Worm (Caenorhabditis elegans): Measurements from ENCODE around the gene mcm-2.
A peak's percentile ranks its signal among the peaks of the same experiment; 100 is the strongest.

mcm-2 gene

ce11 chrII:11958793-11959574 is 47.4 kb downstream of the mcm-2 start:
- peak; percentile 2 for TF ChIP-seq ceh-16 (tag; optimal IDR thresholded peaks at IDR 0.05)
- TF ChIP-seq snpc-4 (tag; optimal IDR thresholded peaks at IDR 0.05), result peak; percentile 5
- TF ChIP-seq ztf-11 (tag; optimal IDR thresholded peaks at IDR 0.05), result no peak
- no peak for TF ChIP-seq mml-1 (tag; optimal IDR thresholded peaks at IDR 0.05)
- TF ChIP-seq nhr-11 (tag; optimal IDR thresholded peaks at IDR 0.05), result no peak
- no peak for TF ChIP-seq ceh-28 (tag; optimal IDR thresholded peaks at IDR 0.05)
- TF ChIP-seq skn-1 (tag; optimal IDR thresholded peaks at IDR 0.05), result no peak
- no peak for TF ChIP-seq ceh-82 (tag; optimal IDR thresholded peaks at IDR 0.05)
- TF ChIP-seq aly-2 (tag; optimal IDR thresholded peaks at IDR 0.05), result no peak
- no peak for TF ChIP-seq unc-39 (tag; optimal IDR thresholded peaks at IDR 0.05)
- peak; percentile 8 for TF ChIP-seq elt-2 (tag; optimal IDR thresholded peaks at IDR 0.05)
- no peak for TF ChIP-seq nhr-237 (tag; optimal IDR thresholded peaks at IDR 0.05)
- TF ChIP-seq ceh-9 (tag; optimal IDR thresholded peaks at IDR 0.05), result no peak
- TF ChIP-seq egl-5 (tag; optimal IDR thresholded peaks at IDR 0.05), result peak; percentile 18
- peak; percentile 22 for TF ChIP-seq nhr-23 (tag; optimal IDR thresholded peaks at IDR 0.05)
- TF ChIP-seq lsy-12 (tag; optimal IDR thresholded peaks at IDR 0.05), result peak; percentile 50
- TF ChIP-seq zag-1 (tag; optimal IDR thresholded peaks at IDR 0.05), result no peak
- peak; percentile 70 for TF ChIP-seq lin-39 (tag; optimal IDR thresholded peaks at IDR 0.05)
- TF ChIP-seq ZK546.5 (tag; optimal IDR thresholded peaks at IDR 0.05), result no peak
- TF ChIP-seq lin-15B (tag; optimal IDR thresholded peaks at IDR 0.05), result peak; percentile 32
- peak; percentile 48 for TF ChIP-seq pha-4 (tag; optimal IDR thresholded peaks at IDR 0.05)
- peak; percentile 75 for TF ChIP-seq hmg-11 (tag; optimal IDR thresholded peaks at IDR 0.05)
- no peak for TF ChIP-seq nhr-43 (tag; optimal IDR thresholded peaks at IDR 0.05; ENCODE audit: poor library complexity, severe bottlenecking)
- TF ChIP-seq ztf-4 (tag; optimal IDR thresholded peaks at IDR 0.05), result no peak
- no peak for TF ChIP-seq nhr-76 (tag; optimal IDR thresholded peaks at IDR 0.05)
- TF ChIP-seq nfya-1 (tag; optimal IDR thresholded peaks at IDR 0.05; ENCODE audit: insufficient read depth), result peak; percentile 62

- TF ChIP-seq nhr-11 (tag; optimal IDR thresholded peaks at IDR 0.05), result no peak
- TF ChIP-seq daf-12 (tag; optimal IDR thresholded peaks at IDR 0.05), result no peak
- TF ChIP-seq mml-1 (tag; optimal IDR thresholded peaks at IDR 0.05), result no peak
- no peak for TF ChIP-seq ceh-82 (tag; optimal IDR thresholded peaks at IDR 0.05)
- no peak for TF ChIP-seq aly-2 (tag; optimal IDR thresholded peaks at IDR 0.05)
- no peak for TF ChIP-seq skn-1 (tag; optimal IDR thresholded peaks at IDR 0.05)
- TF ChIP-seq nhr-23 (tag; optimal IDR thresholded peaks at IDR 0.05), result no peak
- TF ChIP-seq R02D3.7 (tag; optimal IDR thresholded peaks at IDR 0.05), result no peak
- TF ChIP-seq unc-62 (GFP tag; optimal IDR thresholded peaks at IDR 0.05), result no peak
- TF ChIP-seq nhr-76 (tag; optimal IDR thresholded peaks at IDR 0.05), result no peak
- TF ChIP-seq snpc-4 (tag; optimal IDR thresholded peaks at IDR 0.05), result no peak
These were observed 51.6 kb downstream of the mcm-2 start for ce11 chrII:11954811-11955210.

- TF ChIP-seq ceh-9 (tag; optimal IDR thresholded peaks at IDR 0.05), result no peak
- no peak for TF ChIP-seq mdl-1 (tag; optimal IDR thresholded peaks at IDR 0.05)
- no peak for TF ChIP-seq sea-2 (GFP tag; optimal IDR thresholded peaks at IDR 0.05)
- no peak for TF ChIP-seq nhr-67 (tag; optimal IDR thresholded peaks at IDR 0.05)
- TF ChIP-seq tbx-2 (tag; optimal IDR thresholded peaks at IDR 0.05), result no peak
- TF ChIP-seq jun-1 (tag; optimal IDR thresholded peaks at IDR 0.05), result no peak
- TF ChIP-seq nhr-12 (tag; optimal IDR thresholded peaks at IDR 0.05), result no peak
- no peak for TF ChIP-seq nfya-1 (tag; optimal IDR thresholded peaks at IDR 0.05; ENCODE audit: insufficient read depth)
- no peak for TF ChIP-seq elt-2 (tag; optimal IDR thresholded peaks at IDR 0.05)
- TF ChIP-seq nhr-43 (tag; optimal IDR thresholded peaks at IDR 0.05; ENCODE audit: poor library complexity, severe bottlenecking), result no peak
- TF ChIP-seq ZK546.5 (tag; optimal IDR thresholded peaks at IDR 0.05), result no peak
- no peak for TF ChIP-seq R02D3.7 (tag; optimal IDR thresholded peaks at IDR 0.05)
- no peak for TF ChIP-seq nhr-25 (tag; optimal IDR thresholded peaks at IDR 0.05)
- TF ChIP-seq ceh-16 (tag; optimal IDR thresholded peaks at IDR 0.05), result no peak
- TF ChIP-seq mml-1 (tag; optimal IDR thresholded peaks at IDR 0.05), result no peak
- no peak for TF ChIP-seq ceh-82 (tag; optimal IDR thresholded peaks at IDR 0.05)
These were observed 52.2 kb downstream of the mcm-2 start, which contains the start of gene W03C9.6 for ce11 chrII:11954208-11954607. W03C9.6 (plus strand) TSS chrII:11954508.

DNA sequence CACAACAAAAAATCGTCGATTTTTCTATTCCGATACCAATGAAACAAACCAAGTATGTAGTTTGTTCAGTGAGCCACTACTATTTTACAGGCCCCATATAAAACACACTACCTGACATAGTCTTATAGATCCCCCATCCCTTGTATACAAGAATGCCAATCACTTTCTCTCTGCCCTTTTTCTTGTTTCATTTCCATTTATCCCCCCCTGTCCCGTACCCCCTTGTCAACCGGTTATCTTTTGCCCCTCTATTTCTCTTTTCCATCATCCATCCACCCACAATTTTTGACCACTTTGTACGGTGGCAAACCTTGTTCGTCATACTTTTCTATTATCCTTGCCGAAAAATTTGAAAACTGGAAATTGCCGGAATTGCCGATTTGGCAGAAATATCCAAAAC is 53.5 kb downstream of the mcm-2 start:
- TF ChIP-seq ZK546.5 (tag; optimal IDR thresholded peaks at IDR 0.05), result no peak
- no peak for TF ChIP-seq sea-2 (GFP tag; optimal IDR thresholded peaks at IDR 0.05)
- no peak for TF ChIP-seq aly-2 (tag; optimal IDR thresholded peaks at IDR 0.05)
- no peak for TF ChIP-seq lin-15B (tag; optimal IDR thresholded peaks at IDR 0.05)
- no peak for TF ChIP-seq elt-3 (tag; optimal IDR thresholded peaks at IDR 0.05)
- no peak for TF ChIP-seq pha-4 (tag; optimal IDR thresholded peaks at IDR 0.05)
- TF ChIP-seq nhr-12 (tag; optimal IDR thresholded peaks at IDR 0.05), result no peak
- TF ChIP-seq nhr-76 (tag; optimal IDR thresholded peaks at IDR 0.05), result no peak
- no peak for TF ChIP-seq nhr-11 (tag; optimal IDR thresholded peaks at IDR 0.05)
- TF ChIP-seq lsy-12 (tag; optimal IDR thresholded peaks at IDR 0.05), result no peak
- TF ChIP-seq nhr-67 (tag; optimal IDR thresholded peaks at IDR 0.05), result no peak
- TF ChIP-seq ceh-16 (tag; optimal IDR thresholded peaks at IDR 0.05), result no peak
